Worm (Caenorhabditis elegans) whole organism, L4 larva: Measurements from ENCODE around the gene F13E6.2.

ENCODE experiments used
- D1046.2 ChIP-seq: fragments of 200-800 bp; sonication (Bioruptor generic); IDR thresholded peaks from 2 replicates; pipeline ENCODE4 v1.3.6; 2022; ENCODE audit warnings: missing genetic modification characterization, missing compliant biosample characterization
- F10B5.3 ChIP-seq: sonication (generic microtip); optimal IDR thresholded peaks from 2 replicates; lab custom pipeline; 2016; ENCODE audit warnings: mild to moderate bottlenecking, missing genetic modification characterization, missing compliant biosample characterization
- R02D3.7 ChIP-seq: fragments of 150-350 bp; sonication (generic microtip); optimal IDR thresholded peaks from 3 replicates; lab custom pipeline; 2014; ENCODE audit warnings: missing biosample characterization, missing genetic modification characterization
- T20F7.1 ChIP-seq: fragments of 200-800 bp; sonication (Bioruptor generic); optimal IDR thresholded peaks from 2 replicates; lab custom pipeline; 2018; ENCODE audit warnings: mild to moderate bottlenecking, missing genetic modification characterization, missing compliant biosample characterization
- Y48G9A.11 ChIP-seq: fragments of 200-800 bp; sonication (Bioruptor generic); IDR thresholded peaks from 2 replicates; pipeline ENCODE4 v1.3.6; 2022; ENCODE audit warnings: missing genetic modification reagents, missing genetic modification characterization, missing compliant biosample characterization
- Y5F2A.4 ChIP-seq: fragments of 200-800 bp; sonication (Bioruptor generic); optimal IDR thresholded peaks from 2 replicates; lab custom pipeline; 2018; ENCODE audit warnings: mild to moderate bottlenecking, missing genetic modification characterization, missing compliant biosample characterization
- Y75B8A.6 ChIP-seq: fragments of 200-800 bp; sonication (Bioruptor generic); IDR thresholded peaks from 2 replicates; pipeline ENCODE4 v1.3.6; 2022; ENCODE audit warnings: missing genetic modification reagents, missing genetic modification characterization, missing compliant biosample characterization
- aha-1 ChIP-seq: fragments of 150-350 bp; peaks from one replicate; lab custom pipeline; 2014; ENCODE audit warnings: missing biosample characterization, missing genetic modification characterization
- ama-1 ChIP-seq: fragments of 150-350 bp; optimal IDR thresholded peaks from 2 replicates; lab custom pipeline; 2014; ENCODE audit warnings: inconsistent platforms, mixed read lengths
- attf-4 ChIP-seq: sonication (generic microtip); optimal IDR thresholded peaks from 3 replicates; lab custom pipeline; 2017; ENCODE audit warnings: missing biosample characterization, missing genetic modification characterization
- ceh-28 ChIP-seq: fragments of 150-350 bp; optimal IDR thresholded peaks from 2 replicates; lab custom pipeline; 2014; ENCODE audit warnings: missing biosample characterization, missing genetic modification reagents, missing genetic modification characterization
- daf-16 ChIP-seq, 3 experiments: sonication (generic microtip); optimal IDR thresholded peaks; 2 replicates each; lab custom pipeline; 2016 to 2017; ENCODE audit warnings: missing genetic modification characterization in 3 of 3, missing genetic modification reagents in 3 of 3, mild to moderate bottlenecking in 2 of 3, missing compliant biosample characterization in 2 of 3, missing biosample characterization in 1 of 3, moderate library complexity in 1 of 3
- dmd-8 ChIP-seq: fragments of 200-800 bp; sonication (Bioruptor generic); IDR thresholded peaks from 2 replicates; pipeline ENCODE4 v1.3.6; 2022; ENCODE audit warnings: missing genetic modification characterization, missing compliant biosample characterization
- dve-1 ChIP-seq: sonication (generic microtip); optimal IDR thresholded peaks from 2 replicates; lab custom pipeline; 2017; ENCODE audit warnings: antibody characterized with exemption, mild to moderate bottlenecking, missing genetic modification characterization, missing compliant biosample characterization; ENCODE audit not compliant: insufficient read depth
- fos-1 ChIP-seq: fragments of 150-350 bp; optimal IDR thresholded peaks from 2 replicates; lab custom pipeline; 2014; ENCODE audit warnings: missing biosample characterization, missing genetic modification characterization
- hif-1 ChIP-seq, 2 experiments: sonication (generic microtip); optimal IDR thresholded peaks; 2 replicates each; lab custom pipeline; 2016 to 2017; ENCODE audit warnings: missing compliant biosample characterization in 2 of 2, missing genetic modification characterization in 2 of 2, missing genetic modification reagents in 2 of 2, missing genotype in 2 of 2, mild to moderate bottlenecking in 1 of 2
- hlh-11 ChIP-seq: fragments of 200-800 bp; sonication (Bioruptor generic); optimal IDR thresholded peaks from 2 replicates; lab custom pipeline; 2018; ENCODE audit warnings: mild to moderate bottlenecking, missing genetic modification characterization, missing compliant biosample characterization
- hlh-30 ChIP-seq: sonication (generic microtip); optimal IDR thresholded peaks from 2 replicates; lab custom pipeline; 2017; ENCODE audit warnings: antibody characterized with exemption, mild to moderate bottlenecking, missing genetic modification characterization, missing compliant biosample characterization; ENCODE audit not compliant: insufficient read depth
- lin-1 ChIP-seq: fragments of 200-800 bp; sonication (Bioruptor generic); IDR thresholded peaks from 2 replicates; pipeline ENCODE4 v1.3.6; 2022; ENCODE audit warnings: missing genetic modification reagents, missing genetic modification characterization, missing compliant biosample characterization
- lin-38 ChIP-seq: fragments of 200-800 bp; sonication (Bioruptor generic); IDR thresholded peaks from 2 replicates; pipeline ENCODE4 v1.3.6; 2022; ENCODE audit warnings: missing genetic modification reagents, missing genetic modification characterization, missing compliant biosample characterization
- lin-39 ChIP-seq: fragments of 150-350 bp; optimal IDR thresholded peaks from 2 replicates; lab custom pipeline; 2014; ENCODE audit warnings: missing biosample characterization, missing genetic modification reagents, missing genetic modification characterization
- lir-3 ChIP-seq: sonication (generic microtip); optimal IDR thresholded peaks from 2 replicates; lab custom pipeline; 2016; ENCODE audit warnings: mild to moderate bottlenecking, missing genetic modification characterization, missing compliant biosample characterization
- lsy-2 ChIP-seq, 2 experiments: fragments of 150-350 bp in 1 of 2; sonication (generic microtip) in 1 of 2; optimal IDR thresholded peaks; 2 replicates each; lab custom pipeline; 2014 to 2017; ENCODE audit warnings: missing biosample characterization in 2 of 2, missing genetic modification characterization in 2 of 2
- madf-5 ChIP-seq, 2 experiments: fragments of 200-800 bp; sonication (Bioruptor generic); IDR thresholded peaks; 2 replicates each; pipeline ENCODE4 v1.3.6; 2022; ENCODE audit warnings: missing compliant biosample characterization in 2 of 2, missing genetic modification characterization in 2 of 2
- madf-9 ChIP-seq: fragments of 200-800 bp; sonication (Bioruptor generic); conservative IDR thresholded peaks from 2 replicates; pipeline ENCODE4 v1.3.6; 2022; ENCODE audit warnings: missing genetic modification reagents, missing genetic modification characterization, missing compliant biosample characterization
- mes-2 ChIP-seq: sonication (generic microtip); optimal IDR thresholded peaks from 2 replicates; lab custom pipeline; 2016; ENCODE audit warnings: missing genotype, mild to moderate bottlenecking, missing genetic modification characterization, missing compliant biosample characterization; ENCODE audit not compliant: poor library complexity, severe bottlenecking
- mxl-2 ChIP-seq: fragments of 200-800 bp; sonication (Bioruptor generic); conservative IDR thresholded peaks from 2 replicates; pipeline ENCODE4 v1.3.6; 2022; ENCODE audit warnings: missing genetic modification reagents, missing genetic modification characterization, missing compliant biosample characterization
- nhr-10 ChIP-seq: fragments of 150-350 bp; optimal IDR thresholded peaks from 2 replicates; lab custom pipeline; 2014; ENCODE audit warnings: missing biosample characterization, missing genetic modification characterization
- nhr-102 ChIP-seq: sonication (generic microtip); optimal IDR thresholded peaks from 2 replicates; lab custom pipeline; 2016; ENCODE audit warnings: mild to moderate bottlenecking, missing genetic modification characterization, moderate library complexity, missing compliant biosample characterization
- nhr-28 ChIP-seq: fragments of 150-350 bp; optimal IDR thresholded peaks from 2 replicates; lab custom pipeline; 2014; ENCODE audit warnings: missing biosample characterization, missing genetic modification characterization
- nhr-42 ChIP-seq: fragments of 200-800 bp; sonication (Bioruptor generic); IDR thresholded peaks from 2 replicates; pipeline ENCODE4 v1.3.6; 2022; ENCODE audit warnings: missing genetic modification characterization, missing compliant biosample characterization
- php-3 ChIP-seq: fragments of 200-800 bp; sonication (Bioruptor generic); IDR thresholded peaks from 2 replicates; pipeline ENCODE4 v1.3.6; 2022; ENCODE audit warnings: missing genetic modification reagents, missing genetic modification characterization, missing compliant biosample characterization
- pqm-1 ChIP-seq: sonication (generic microtip); optimal IDR thresholded peaks from 2 replicates; lab custom pipeline; 2017; ENCODE audit warnings: missing biosample characterization, missing genetic modification characterization
- set-16 ChIP-seq: fragments of 200-800 bp; sonication (Bioruptor generic); IDR thresholded peaks from 2 replicates; pipeline ENCODE4 v1.3.6; 2022; ENCODE audit warnings: missing genetic modification reagents, missing genetic modification characterization, missing compliant biosample characterization
- spr-1 ChIP-seq: sonication (generic microtip); optimal IDR thresholded peaks from 2 replicates; lab custom pipeline; 2016; ENCODE audit warnings: mild to moderate bottlenecking, missing genetic modification characterization, missing compliant biosample characterization
- tra-1 ChIP-seq: fragments of 200-800 bp; sonication (Bioruptor generic); IDR thresholded peaks from 2 replicates; pipeline ENCODE4 v1.3.6; 2022; ENCODE audit warnings: missing genetic modification reagents, missing genetic modification characterization, missing compliant biosample characterization
- unc-130 ChIP-seq: sonication (generic microtip); optimal IDR thresholded peaks from 2 replicates; lab custom pipeline; 2016; ENCODE audit warnings: missing genetic modification reagents, missing genetic modification characterization, missing compliant biosample characterization
- unc-62 ChIP-seq, 3 experiments: fragments of 150-350 bp in 1 of 3; sonication (generic microtip); optimal IDR thresholded peaks in 2 of 3; peaks in 1 of 3; 1 replicate in 1 of 3; 2 replicates in 2 of 3; lab custom pipeline; 2014 to 2017; ENCODE audit warnings: missing biosample characterization in 3 of 3, missing genetic modification characterization in 3 of 3, missing genetic modification reagents in 3 of 3, missing genotype in 1 of 3
- zfp-2 ChIP-seq: sonication (generic microtip); optimal IDR thresholded peaks from 2 replicates; lab custom pipeline; 2016; ENCODE audit warnings: mild to moderate bottlenecking, missing genetic modification characterization, missing compliant biosample characterization
- zip-2 ChIP-seq: fragments of 150-350 bp; optimal IDR thresholded peaks from 2 replicates; lab custom pipeline; 2014; ENCODE audit warnings: missing biosample characterization, missing genetic modification characterization

F13E6.2 gene

ce11 chrX:10631873-10632272, 42.2 kb downstream of the F13E6.2 start:
- TF ChIP-seq T20F7.1 (GFP tag; lab: Kevin White, UChicago) (no peak), nhr-10 (tag; lab: Kevin White, UChicago) (no peak), daf-16 (GFP tag; optimal IDR thresholded peaks at IDR 0.05; lab: Kevin White, UChicago) (no peak), daf-16 (tag; optimal IDR thresholded peaks at IDR 0.05; lab: Kevin White, UChicago) (peak; percentile 96), dve-1 (tag; lab: Kevin White, UChicago) (peak; percentile 54), unc-130 (GFP tag; lab: Kevin White, UChicago) (no peak), ceh-28 (tag; lab: Kevin White, UChicago) (no peak), tra-1 (GFP tag; lab: Robert Waterston, UW) (no peak), Y48G9A.11 (GFP tag; lab: Robert Waterston, UW) (no peak), hlh-11 (tag; lab: Kevin White, UChicago) (peak; percentile 46), fos-1 (tag; lab: Kevin White, UChicago) (no peak), zip-2 (tag; lab: Kevin White, UChicago) (no peak), zfp-2 (tag; lab: Kevin White, UChicago) (no peak), aha-1 (tag; lab: Kevin White, UChicago) (peak; percentile 77), lin-38 (no peak), attf-4 (tag; lab: Kevin White, UChicago) (no peak), Y75B8A.6 (GFP tag; lab: Robert Waterston, UW) (no peak), lin-1 (GFP tag; lab: Robert Waterston, UW) (no peak), ama-1 (no peak), nhr-42 (GFP tag; lab: Robert Waterston, UW) (no peak), unc-62 (GFP tag; optimal IDR thresholded peaks at IDR 0.05 in 1 of 2; lab: Kevin White, UChicago) (no peak), unc-62 (tag; optimal IDR thresholded peaks at IDR 0.05; lab: Kevin White, UChicago) (no peak), php-3 (GFP tag; lab: Robert Waterston, UW) (peak; percentile 86), nhr-28 (peak; percentile 30), set-16 (GFP tag; lab: Robert Waterston, UW) (no peak), madf-9 (no peak)

- TF ChIP-seq lin-39 (tag; lab: Kevin White, UChicago) (no peak), hlh-30 (tag; lab: Kevin White, UChicago) (peak; percentile 57), F10B5.3 (no peak), aha-1 (tag; lab: Kevin White, UChicago) (peak; percentile 18), unc-62 (GFP tag; optimal IDR thresholded peaks at IDR 0.05 in 1 of 2; lab: Kevin White, UChicago) (peak in 1 of 2 experiments; percentile 85), unc-62 (tag; optimal IDR thresholded peaks at IDR 0.05; lab: Kevin White, UChicago) (no peak), daf-16 (GFP tag; optimal IDR thresholded peaks at IDR 0.05; lab: Kevin White, UChicago) (no peak), daf-16 (tag; optimal IDR thresholded peaks at IDR 0.05; lab: Kevin White, UChicago) (peak; percentile 58)
- TF ChIP-seq, all 104 proteins: peak for 4
Observed at ce11 chrX:10630952-10631351, 43.1 kb downstream of the F13E6.2 start.

DNA sequence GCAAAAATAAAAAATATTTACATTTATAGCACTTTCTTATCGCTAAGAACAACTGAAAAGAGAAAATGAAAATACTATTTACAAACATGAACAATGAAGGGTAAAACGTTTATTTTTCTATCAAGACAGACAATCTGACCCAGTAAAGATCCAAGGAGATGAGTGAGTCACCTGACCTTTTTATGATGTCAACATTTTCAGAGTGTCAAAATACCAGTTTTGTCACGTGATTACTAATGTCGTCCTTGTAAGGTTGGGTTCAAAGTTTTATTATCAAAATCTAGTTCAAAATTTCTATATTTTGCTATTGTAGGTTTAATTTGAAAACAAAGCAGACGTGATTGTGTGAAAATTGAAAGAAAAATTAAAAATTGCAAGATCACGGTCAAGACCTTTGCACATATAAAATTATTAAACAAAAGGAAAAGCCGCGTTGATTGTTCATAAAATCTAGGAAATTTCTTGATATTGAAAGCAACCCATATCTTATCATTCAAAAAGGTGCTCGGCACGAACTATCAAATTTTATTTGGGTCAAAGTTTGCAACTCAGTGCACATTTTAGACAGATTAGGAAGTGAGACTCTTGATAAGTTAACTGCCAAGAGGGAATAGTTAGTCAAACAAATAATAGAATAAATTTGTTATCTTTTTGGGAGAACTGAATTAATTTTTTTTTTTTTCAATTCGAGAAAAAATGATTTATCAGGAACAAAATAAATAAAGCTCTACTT, 43.9 kb downstream of the F13E6.2 start:
- TF ChIP-seq php-3 (GFP tag; lab: Robert Waterston, UW) (peak; percentile 54; the same call in 1 of the 2 replicates), dmd-8 (GFP tag; lab: Robert Waterston, UW) (no peak), hif-1 (tag; optimal IDR thresholded peaks at IDR 0.05; lab: Kevin White, UChicago) (no peak), lir-3 (tag; lab: Kevin White, UChicago) (no peak), hlh-11 (tag; lab: Kevin White, UChicago) (peak; percentile 33), daf-16 (GFP tag; optimal IDR thresholded peaks at IDR 0.05; lab: Kevin White, UChicago) (no peak), daf-16 (tag; optimal IDR thresholded peaks at IDR 0.05; lab: Kevin White, UChicago) (peak; percentile 79), mes-2 (no peak), mxl-2 (GFP tag; lab: Robert Waterston, UW) (no peak), Y5F2A.4 (GFP tag; lab: Kevin White, UChicago) (no peak), nhr-28 (peak; percentile 26), hlh-30 (tag; lab: Kevin White, UChicago) (peak; percentile 77), madf-5 (GFP tag; IDR thresholded peaks at IDR 0.05; lab: Robert Waterston, UW) (no peak), R02D3.7 (tag; lab: Kevin White, UChicago) (no peak), unc-62 (GFP tag; optimal IDR thresholded peaks at IDR 0.05 in 1 of 2; lab: Kevin White, UChicago) (peak in 1 of 2 experiments; percentile 36), unc-62 (tag; optimal IDR thresholded peaks at IDR 0.05; lab: Kevin White, UChicago) (no peak), dve-1 (tag; lab: Kevin White, UChicago) (peak; percentile 59), pqm-1 (tag; lab: Kevin White, UChicago) (peak; percentile 56), Y48G9A.11 (GFP tag; lab: Robert Waterston, UW) (no peak), nhr-102 (no peak), spr-1 (tag; lab: Kevin White, UChicago) (no peak), nhr-10 (tag; lab: Kevin White, UChicago) (no peak), lsy-2 (tag; optimal IDR thresholded peaks at IDR 0.05; lab: Kevin White, UChicago) (peak in 1 of 2 experiments; percentile 2), D1046.2 (GFP tag; lab: Robert Waterston, UW) (no peak), zip-2 (tag; lab: Kevin White, UChicago) (no peak)
